Worm (Caenorhabditis elegans) whole organism, L3 larva: ENCODE measurements around the gene nspc-7.
A peak's percentile ranks its signal among the peaks of the same experiment; 100 is the strongest.
"Not testable (repeated sequence)": the region's sequence is repeated elsewhere in the genome, so short reads cannot be mapped to it uniquely, and the experiment has no call there.

ENCODE experiments used
- R02D3.7 ChIP-seq: fragments of 150-350 bp; optimal IDR thresholded peaks from 2 replicates; lab custom pipeline; 2014; ENCODE audit warnings: missing biosample characterization, missing genetic modification characterization
- ZK546.5 ChIP-seq: sonication (generic microtip); optimal IDR thresholded peaks from 2 replicates; lab custom pipeline; 2017; ENCODE audit warnings: missing biosample characterization, missing genetic modification characterization
- aly-2 ChIP-seq: fragments of 150-350 bp; optimal IDR thresholded peaks from 2 replicates; lab custom pipeline; 2014; ENCODE audit warnings: missing biosample characterization, missing genetic modification characterization
- ceh-16 ChIP-seq: sonication (generic microtip); optimal IDR thresholded peaks from 2 replicates; lab custom pipeline; 2017; ENCODE audit warnings: missing biosample characterization, missing genetic modification characterization
- ceh-82 ChIP-seq: fragments of 150-350 bp; optimal IDR thresholded peaks from 2 replicates; lab custom pipeline; 2014; ENCODE audit warnings: missing biosample characterization, missing genetic modification characterization
- ceh-9 ChIP-seq: sonication (generic microtip); optimal IDR thresholded peaks from 2 replicates; lab custom pipeline; 2018; ENCODE audit warnings: missing biosample characterization, missing genetic modification characterization
- daf-12 ChIP-seq: fragments of 150-350 bp; optimal IDR thresholded peaks from 2 replicates; lab custom pipeline; 2014; ENCODE audit warnings: missing biosample characterization, missing genetic modification reagents, missing genetic modification characterization
- egl-5 ChIP-seq: fragments of 150-350 bp; optimal IDR thresholded peaks from 2 replicates; lab custom pipeline; 2017; ENCODE audit warnings: missing biosample characterization, missing genetic modification reagents, missing genetic modification characterization, inconsistent platforms
- elt-1 ChIP-seq: fragments of 150-350 bp; optimal IDR thresholded peaks from 2 replicates; lab custom pipeline; 2014; ENCODE audit warnings: missing biosample characterization, missing genetic modification characterization
- elt-2 ChIP-seq: sonication (generic microtip); optimal IDR thresholded peaks from 2 replicates; lab custom pipeline; 2016; ENCODE audit warnings: missing genetic modification reagents, mild to moderate bottlenecking, missing genetic modification characterization, missing compliant biosample characterization
- elt-3 ChIP-seq, 3 experiments: fragments of 150-350 bp in 1 of 3; sonication (generic microtip) in 2 of 3; optimal IDR thresholded peaks; 2 replicates in 2 of 3; 4 replicates in 1 of 3; lab custom pipeline; 2014 to 2017; ENCODE audit warnings: missing biosample characterization in 3 of 3, missing genetic modification characterization in 3 of 3
- eor-1 ChIP-seq, 2 experiments: fragments of 150-350 bp; optimal IDR thresholded peaks; 2 replicates each; lab custom pipeline; 2014 to 2018; ENCODE audit warnings: missing biosample characterization in 2 of 2, missing genetic modification characterization in 2 of 2
- fkh-2 ChIP-seq: fragments of 150-350 bp; optimal IDR thresholded peaks from 2 replicates; lab custom pipeline; 2014; ENCODE audit warnings: missing biosample characterization, missing genetic modification reagents, missing genetic modification characterization
- hmg-11 ChIP-seq: sonication (generic microtip); optimal IDR thresholded peaks from 2 replicates; lab custom pipeline; 2016; ENCODE audit warnings: missing genetic modification characterization, missing compliant biosample characterization
- jun-1 ChIP-seq: fragments of 150-350 bp; optimal IDR thresholded peaks from 2 replicates; lab custom pipeline; 2014; ENCODE audit warnings: missing biosample characterization, missing genetic modification reagents, missing genetic modification characterization
- lin-39 ChIP-seq: fragments of 150-350 bp; optimal IDR thresholded peaks from 2 replicates; lab custom pipeline; 2018; ENCODE audit warnings: missing biosample characterization, missing genetic modification reagents, missing genetic modification characterization
- lsy-12 ChIP-seq: sonication (generic microtip); optimal IDR thresholded peaks from 2 replicates; lab custom pipeline; 2016; ENCODE audit warnings: mild to moderate bottlenecking, missing genetic modification characterization, missing compliant biosample characterization
- mml-1 ChIP-seq: fragments of 150-350 bp; sonication (generic microtip); optimal IDR thresholded peaks from 3 replicates; lab custom pipeline; 2014; ENCODE audit warnings: missing biosample characterization, missing genetic modification characterization
- nfya-1 ChIP-seq: sonication (generic microtip); optimal IDR thresholded peaks from 2 replicates; lab custom pipeline; 2017; ENCODE audit warnings: missing genetic modification characterization, mild to moderate bottlenecking, missing compliant biosample characterization, antibody characterized with exemption, moderate library complexity; ENCODE audit not compliant: insufficient read depth
- nhr-11 ChIP-seq: fragments of 150-350 bp; optimal IDR thresholded peaks from 2 replicates; lab custom pipeline; 2014; ENCODE audit warnings: missing biosample characterization, missing genetic modification characterization
- nhr-12 ChIP-seq: fragments of 150-350 bp; optimal IDR thresholded peaks from 2 replicates; lab custom pipeline; 2014; ENCODE audit warnings: missing biosample characterization, missing genetic modification characterization
- nhr-23 ChIP-seq: fragments of 150-350 bp; optimal IDR thresholded peaks from 2 replicates; lab custom pipeline; 2014; ENCODE audit warnings: missing biosample characterization, missing genetic modification reagents, missing genetic modification characterization
- nhr-25 ChIP-seq: sonication (generic microtip); optimal IDR thresholded peaks from 2 replicates; lab custom pipeline; 2017; ENCODE audit warnings: missing biosample characterization, missing genetic modification characterization
- nhr-43 ChIP-seq: sonication (generic microtip); optimal IDR thresholded peaks from 2 replicates; lab custom pipeline; 2016; ENCODE audit warnings: mild to moderate bottlenecking, missing genetic modification characterization, missing compliant biosample characterization; ENCODE audit not compliant: poor library complexity, severe bottlenecking
- nhr-77 ChIP-seq: fragments of 150-350 bp; optimal IDR thresholded peaks from 2 replicates; lab custom pipeline; 2014; ENCODE audit warnings: missing biosample characterization, missing genetic modification characterization
- pha-4 ChIP-seq: fragments of 150-350 bp; optimal IDR thresholded peaks from 2 replicates; lab custom pipeline; 2014; ENCODE audit warnings: missing biosample characterization, missing genetic modification reagents, missing genetic modification characterization
- pqm-1 ChIP-seq: fragments of 150-350 bp; optimal IDR thresholded peaks from 2 replicates; lab custom pipeline; 2017; ENCODE audit warnings: missing biosample characterization, missing genetic modification characterization, inconsistent platforms
- sea-2 ChIP-seq: fragments of 150-350 bp; sonication (generic microtip); optimal IDR thresholded peaks from 4 replicates; lab custom pipeline; 2014; ENCODE audit warnings: missing biosample characterization, missing genetic modification reagents, missing genetic modification characterization
- skn-1 ChIP-seq: fragments of 150-350 bp; optimal IDR thresholded peaks from 2 replicates; lab custom pipeline; 2014; ENCODE audit warnings: missing biosample characterization, missing genetic modification characterization
- snpc-4 ChIP-seq: fragments of 150-350 bp; optimal IDR thresholded peaks from 2 replicates; lab custom pipeline; 2014; ENCODE audit warnings: missing biosample characterization, missing genetic modification characterization
- tbx-2 ChIP-seq: sonication (generic microtip); optimal IDR thresholded peaks from 2 replicates; lab custom pipeline; 2016; ENCODE audit warnings: mild to moderate bottlenecking, missing genetic modification characterization, missing compliant biosample characterization
- unc-39 ChIP-seq: sonication (generic microtip); optimal IDR thresholded peaks from 4 replicates; lab custom pipeline; 2017; ENCODE audit warnings: missing biosample characterization, missing genetic modification characterization
- unc-62 ChIP-seq: fragments of 150-350 bp; sonication (generic microtip); optimal IDR thresholded peaks from 4 replicates; lab custom pipeline; 2014; ENCODE audit warnings: missing biosample characterization, missing genetic modification reagents, missing genetic modification characterization
- zag-1 ChIP-seq: fragments of 150-350 bp; optimal IDR thresholded peaks from 2 replicates; lab custom pipeline; 2014; ENCODE audit warnings: missing biosample characterization, missing genetic modification characterization
- ztf-11 ChIP-seq: fragments of 150-350 bp; optimal IDR thresholded peaks from 2 replicates; lab custom pipeline; 2014; ENCODE audit warnings: missing biosample characterization, missing genetic modification characterization

The nspc-7 gene

DNA sequence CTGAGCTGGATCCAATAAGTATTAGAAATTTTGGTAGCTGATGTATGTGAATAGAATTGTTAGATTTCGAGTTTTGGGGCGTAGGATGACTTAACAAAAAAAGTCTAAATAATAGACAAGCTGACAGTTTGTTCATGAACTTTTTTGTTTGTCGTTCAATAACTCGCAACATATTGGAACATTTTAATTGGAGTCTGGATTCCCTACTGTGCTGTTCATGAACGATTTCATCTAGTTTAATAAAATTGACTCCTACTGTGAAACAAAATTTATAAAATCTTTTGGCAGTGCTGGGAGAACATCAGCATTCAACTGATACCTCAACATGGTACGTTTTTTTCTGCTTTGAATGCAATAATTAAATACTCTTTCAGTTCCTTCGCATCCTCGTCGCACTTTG lies at the start of gene nspc-7:
nspc-7 (plus strand) TSS at position 301 of the 400 bp plus-strand sequence.
- not testable (repeated sequence) for TF ChIP-seq unc-62 (GFP tag; lab: Kevin White, UChicago); pqm-1 (tag; lab: Kevin White, UChicago); jun-1 (tag; lab: Kevin White, UChicago)

DNA sequence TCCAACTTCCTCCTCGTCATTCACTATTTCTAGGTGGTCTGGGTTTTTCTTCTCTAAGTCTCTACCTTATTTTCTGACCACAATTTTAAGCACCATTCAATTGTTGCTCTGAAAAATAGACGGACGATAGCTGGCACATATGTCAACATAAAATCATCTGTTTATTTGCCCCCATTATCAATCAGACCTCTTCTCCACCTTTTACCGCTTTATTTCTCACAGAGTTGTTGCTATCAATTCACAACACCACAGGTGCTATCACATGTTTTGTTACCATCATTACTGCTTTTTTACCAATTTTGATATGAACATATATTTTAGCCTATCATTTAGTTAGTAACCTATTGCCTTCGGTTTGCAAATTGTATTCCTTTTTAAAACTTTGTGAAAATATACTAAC lies 48.9 kb upstream of the nspc-7 start:
- TF ChIP-seq nfya-1 (tag; lab: Kevin White, UChicago) (no peak), nhr-11 (tag; lab: Kevin White, UChicago) (no peak), jun-1 (tag; lab: Kevin White, UChicago) (peak; percentile 1), ztf-11 (no peak), ceh-82 (tag; lab: Kevin White, UChicago) (no peak), pqm-1 (tag; lab: Kevin White, UChicago) (peak; percentile 17), elt-2 (tag; lab: Kevin White, UChicago) (peak; percentile 41), pha-4 (peak; percentile 80)
- TF ChIP-seq, all 47 proteins: peak for 4

DNA sequence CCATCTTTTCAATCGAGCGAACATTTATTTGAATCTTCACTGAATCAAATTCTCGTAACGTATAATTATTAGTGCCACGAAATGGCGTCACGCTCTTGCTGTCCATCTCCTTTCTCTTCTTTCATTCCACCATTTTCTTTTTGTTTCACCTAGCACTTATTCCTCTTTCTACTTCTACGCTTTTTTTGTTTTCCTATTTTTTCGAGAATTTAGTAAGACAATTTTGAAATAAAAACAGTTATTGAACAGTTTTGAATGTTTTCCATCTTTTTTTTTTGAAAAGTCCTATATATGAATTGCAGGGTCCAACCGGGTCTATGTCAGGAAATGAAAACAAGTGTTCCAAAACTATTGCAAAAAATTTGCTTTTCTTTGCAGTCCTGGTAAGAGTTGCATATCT lies 46.7 kb upstream of the nspc-7 start, which contains the start of gene T01B10.5:
T01B10.5 (plus strand) TSS at position 301 of the 400 bp plus-strand sequence.
- TF ChIP-seq nfya-1 (tag; lab: Kevin White, UChicago) (no peak), ceh-9 (tag; lab: Kevin White, UChicago) (no peak), aly-2 (no peak), daf-12 (tag; lab: Kevin White, UChicago) (no peak), sea-2 (GFP tag; lab: Kevin White, UChicago) (no peak), egl-5 (no peak), nhr-43 (tag; lab: Kevin White, UChicago) (no peak), elt-2 (tag; lab: Kevin White, UChicago) (no peak), unc-62 (GFP tag; lab: Kevin White, UChicago) (no peak), lsy-12 (tag; lab: Kevin White, UChicago) (no peak), ceh-16 (no peak), nhr-25 (tag; lab: Kevin White, UChicago) (no peak), elt-1 (tag; lab: Kevin White, UChicago) (no peak), elt-3 (tag; optimal IDR thresholded peaks at IDR 0.05; lab: Kevin White, UChicago) (no peak), eor-1 (tag; optimal IDR thresholded peaks at IDR 0.05; lab: Kevin White, UChicago) (no peak), ceh-82 (tag; lab: Kevin White, UChicago) (no peak), unc-39 (tag; lab: Kevin White, UChicago) (no peak), ZK546.5 (tag; lab: Kevin White, UChicago) (no peak), lin-39 (tag; lab: Kevin White, UChicago) (no peak)

DNA sequence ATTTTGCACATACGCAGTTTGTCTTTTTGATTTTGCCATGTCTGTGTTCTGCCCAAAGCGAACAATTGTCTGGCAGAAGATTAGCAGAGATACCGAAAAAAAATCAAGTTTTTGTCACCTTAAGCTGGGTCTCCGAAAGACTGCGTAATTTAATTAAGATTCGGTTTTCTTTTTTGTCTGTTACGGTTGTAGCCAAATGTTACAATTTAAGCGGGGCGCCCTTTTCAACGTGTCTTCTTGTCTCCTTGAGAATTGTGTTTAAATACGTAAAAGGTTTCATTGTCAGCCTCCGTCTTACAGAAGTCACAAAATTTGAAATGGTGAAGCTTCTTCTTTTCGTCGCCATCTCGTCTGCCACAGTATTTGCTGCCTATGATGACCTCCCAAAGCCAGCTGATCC lies 41.9 kb upstream of the nspc-7 start, which contains the start of gene grd-14:
grd-14 (plus strand) TSS at position 301 of the 400 bp plus-strand sequence.
- TF ChIP-seq snpc-4 (tag; lab: Kevin White, UChicago) (no peak), nhr-25 (tag; lab: Kevin White, UChicago) (peak; percentile 60), ceh-16 (no peak)

DNA sequence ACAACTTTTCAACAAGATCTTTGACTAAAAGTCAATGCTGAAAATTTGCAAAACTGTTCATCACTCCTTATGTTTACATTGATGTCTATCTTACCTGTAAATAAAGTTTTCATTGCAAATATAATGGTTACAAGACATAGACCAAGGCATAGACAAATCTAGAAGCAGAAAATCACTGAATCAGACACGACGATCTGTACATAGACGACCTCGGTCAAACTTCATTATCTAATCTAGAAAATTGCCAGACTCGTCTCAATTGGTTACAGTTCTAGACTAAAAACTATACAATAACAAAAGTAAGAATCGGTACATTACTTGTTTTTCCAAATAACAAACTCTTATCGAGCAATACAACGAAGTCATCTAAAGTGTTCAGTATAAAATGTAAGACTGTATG lies 40.7 kb upstream of the nspc-7 start, which contains the start of gene grd-4:
grd-4 (plus strand) TSS at position 301 of the 400 bp plus-strand sequence.
- peak; percentile 77 for TF ChIP-seq elt-1 (tag; lab: Kevin White, UChicago)
- TF ChIP-seq nhr-77 = no peak
- no peak for TF ChIP-seq nhr-12 (tag; lab: Kevin White, UChicago)
- no peak for TF ChIP-seq elt-3 (tag; optimal IDR thresholded peaks at IDR 0.05; lab: Kevin White, UChicago)
- TF ChIP-seq sea-2 (GFP tag; lab: Kevin White, UChicago) = no peak
- TF ChIP-seq skn-1 = no peak
- peak; percentile 49 for TF ChIP-seq nhr-25 (tag; lab: Kevin White, UChicago)
- no peak for TF ChIP-seq fkh-2 (tag; lab: Kevin White, UChicago)

DNA sequence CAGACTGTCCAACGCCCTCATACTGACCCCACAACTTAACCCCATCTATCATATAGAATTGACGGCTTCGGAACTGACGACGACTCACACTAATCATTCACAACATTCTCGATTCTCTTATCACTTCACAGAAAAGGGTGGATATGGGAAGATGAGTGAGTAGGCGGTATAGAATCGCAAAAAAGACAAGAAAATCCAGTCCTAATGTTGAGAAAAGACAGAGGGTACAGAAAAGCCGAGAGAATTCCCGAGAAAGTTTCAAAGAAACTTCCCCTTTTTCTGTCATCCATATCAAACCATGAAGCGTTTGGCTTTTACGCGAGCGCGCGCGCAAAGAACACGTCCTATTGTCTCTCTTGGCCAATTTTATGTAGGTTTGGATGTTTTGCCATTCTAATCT lies 37.5 kb upstream of the nspc-7 start:
- TF ChIP-seq nhr-12 (tag; lab: Kevin White, UChicago) = no peak
- no peak for TF ChIP-seq pqm-1 (tag; lab: Kevin White, UChicago)
- TF ChIP-seq tbx-2 (tag; lab: Kevin White, UChicago) = no peak
- TF ChIP-seq hmg-11 = no peak
- no peak for TF ChIP-seq jun-1 (tag; lab: Kevin White, UChicago)
- no peak for TF ChIP-seq mml-1
- no peak for TF ChIP-seq R02D3.7 (tag; lab: Kevin White, UChicago)
- no peak for TF ChIP-seq zag-1 (tag; lab: Kevin White, UChicago)
- TF ChIP-seq nhr-25 (tag; lab: Kevin White, UChicago) = peak; percentile 15
- peak; percentile 71 for TF ChIP-seq nhr-23 (tag; lab: Kevin White, UChicago)
- TF ChIP-seq nhr-77 = no peak
- TF ChIP-seq aly-2 = no peak
- peak; percentile 60 for TF ChIP-seq nhr-43 (tag; lab: Kevin White, UChicago)
